Fruit fly (Drosophila melanogaster) whole organism, embryonic: Measurements from ENCODE around the gene Cypl.

Source experiments
- Aef1 ChIP-seq: fragments of 200-800 bp; sonication (Bioruptor generic); IDR thresholded peaks from 3 replicates; pipeline ENCODE4 v1.3.6; 2022; ENCODE audit warnings: missing biosample characterization, missing genetic modification characterization
- Antp ChIP-seq: fragments of 200-800 bp; sonication (Bioruptor generic); optimal IDR thresholded peaks from 3 replicates; lab custom pipeline; 2016; ENCODE audit warnings: missing biosample characterization, missing genetic modification characterization
- CG10462 ChIP-seq: fragments of 200-800 bp; sonication (Bioruptor generic); optimal IDR thresholded peaks from 2 replicates; lab custom pipeline; 2016; ENCODE audit warnings: missing biosample characterization, missing genetic modification characterization
- CG10979 ChIP-seq: fragments of 200-800 bp; sonication (Bioruptor generic); optimal IDR thresholded peaks from 2 replicates; lab custom pipeline; 2018; ENCODE audit warnings: missing biosample characterization, mild to moderate bottlenecking, missing genetic modification characterization, moderate library complexity
- CG11247 ChIP-seq: fragments of 200-800 bp; sonication (Bioruptor generic); IDR thresholded peaks from 2 replicates; pipeline ENCODE4 v1.3.6; 2022; ENCODE audit warnings: missing biosample characterization, missing genetic modification characterization
- CG11695 ChIP-seq: fragments of 200-800 bp; sonication (Bioruptor generic); IDR thresholded peaks from 3 replicates; pipeline ENCODE4 v1.3.6; 2022; ENCODE audit warnings: missing biosample characterization, missing genetic modification characterization
- CG12104 ChIP-seq: fragments of 200-800 bp; sonication (Bioruptor generic); optimal IDR thresholded peaks from 3 replicates; lab custom pipeline; 2016; ENCODE audit warnings: missing biosample characterization, missing genetic modification characterization
- CG12744 ChIP-seq: fragments of 200-800 bp; sonication (Bioruptor generic); optimal IDR thresholded peaks from 2 replicates; lab custom pipeline; 2016; ENCODE audit warnings: missing biosample characterization, missing genetic modification characterization
- CG16815 ChIP-seq: fragments of 200-800 bp; sonication (Bioruptor generic); optimal IDR thresholded peaks from 3 replicates; lab custom pipeline; 2017; ENCODE audit warnings: missing biosample characterization, mild to moderate bottlenecking, missing genetic modification characterization
- CG17385 ChIP-seq: fragments of 200-800 bp; sonication (Bioruptor generic); optimal IDR thresholded peaks from 3 replicates; lab custom pipeline; 2018; ENCODE audit warnings: missing biosample characterization, mild to moderate bottlenecking, missing genetic modification characterization
- CG1792 ChIP-seq: fragments of 200-800 bp; sonication (Bioruptor generic); optimal IDR thresholded peaks from 2 replicates; lab custom pipeline; 2016; ENCODE audit warnings: missing biosample characterization, missing genetic modification characterization
- CG18619 ChIP-seq: fragments of 200-800 bp; sonication (Bioruptor generic); optimal IDR thresholded peaks from 3 replicates; lab custom pipeline; 2017; ENCODE audit warnings: missing biosample characterization, mild to moderate bottlenecking, missing genetic modification characterization
- CG30020 ChIP-seq: fragments of 200-800 bp; optimal IDR thresholded peaks from 2 replicates; lab custom pipeline; 2019; ENCODE audit warnings: missing biosample characterization, mild to moderate bottlenecking, missing genetic modification characterization, moderate library complexity
- CG31388 ChIP-seq: fragments of 200-800 bp; sonication (Bioruptor generic); optimal IDR thresholded peaks from 2 replicates; lab custom pipeline; 2016; ENCODE audit warnings: missing biosample characterization, missing genetic modification characterization
- CG3163 ChIP-seq: fragments of 200-800 bp; sonication (Bioruptor generic); optimal IDR thresholded peaks from 3 replicates; lab custom pipeline; 2016; ENCODE audit warnings: missing biosample characterization, missing genetic modification characterization
- CG3726 ChIP-seq: fragments of 200-800 bp; sonication (Bioruptor generic); IDR thresholded peaks from 3 replicates; pipeline ENCODE4, ENCODE4 v1.3.6; 2022; ENCODE audit warnings: missing biosample characterization, missing genetic modification characterization
- CG3838 ChIP-seq: fragments of 200-800 bp; sonication (Bioruptor generic); optimal IDR thresholded peaks from 3 replicates; lab custom pipeline; 2016; ENCODE audit warnings: missing biosample characterization, missing genetic modification characterization
- CG4424 ChIP-seq: fragments of 200-800 bp; sonication (Bioruptor generic); optimal IDR thresholded peaks from 3 replicates; lab custom pipeline; 2016; ENCODE audit warnings: missing biosample characterization, missing genetic modification characterization
- CG4854 ChIP-seq: fragments of 200-800 bp; sonication (Bioruptor generic); optimal IDR thresholded peaks from 2 replicates; lab custom pipeline; 2016; ENCODE audit warnings: missing biosample characterization, missing genetic modification characterization, inconsistent platforms
- CG6791 ChIP-seq: fragments of 200-800 bp; sonication (Bioruptor generic); IDR thresholded peaks from 3 replicates; pipeline ENCODE4 v1.3.6; 2022; ENCODE audit warnings: missing biosample characterization, missing genetic modification characterization; ENCODE audit not compliant: partially characterized antibody
- CG7357 ChIP-seq: fragments of 200-800 bp; sonication (Bioruptor generic); IDR thresholded peaks from 3 replicates; pipeline ENCODE4 v1.3.6; 2022; ENCODE audit warnings: missing biosample characterization, missing genetic modification characterization
- CG7963 ChIP-seq: fragments of 200-800 bp; sonication (Bioruptor generic); IDR thresholded peaks from 3 replicates; pipeline ENCODE4 v1.3.6; 2022; ENCODE audit warnings: missing biosample characterization, missing genetic modification characterization; ENCODE audit not compliant: partially characterized antibody
- CrebB ChIP-seq: fragments of 200-800 bp; sonication (Bioruptor generic); optimal IDR thresholded peaks from 3 replicates; lab custom pipeline; 2018; ENCODE audit warnings: missing biosample characterization, mild to moderate bottlenecking, missing genetic modification characterization
- Dbx ChIP-seq: fragments of 200-800 bp; sonication (Bioruptor generic); IDR thresholded peaks from 3 replicates; pipeline ENCODE4 v1.3.6; 2022; ENCODE audit warnings: missing biosample characterization, missing genetic modification characterization
- Dip2 ChIP-seq: fragments of 200-800 bp; sonication (Bioruptor generic); IDR thresholded peaks from 2 replicates; pipeline ENCODE4 v1.3.6; 2022; ENCODE audit warnings: missing biosample characterization, missing genetic modification characterization
- Gug ChIP-seq: fragments of 200-800 bp; sonication (Bioruptor generic); IDR thresholded peaks from 4 replicates; pipeline ENCODE4 v1.3.6; 2022; ENCODE audit warnings: missing biosample characterization, missing genetic modification characterization
- H15 ChIP-seq: fragments of 200-800 bp; sonication (Bioruptor generic); IDR thresholded peaks from 3 replicates; pipeline ENCODE4 v1.3.6; 2022; ENCODE audit warnings: missing biosample characterization, missing genetic modification characterization
- Hey ChIP-seq: fragments of 200-800 bp; sonication (Bioruptor generic); optimal IDR thresholded peaks from 3 replicates; lab custom pipeline; 2018; ENCODE audit warnings: missing biosample characterization, mild to moderate bottlenecking, missing genetic modification characterization
- Lpt ChIP-seq: fragments of >200 bp; optimal IDR thresholded peaks from 2 replicates; lab custom pipeline; 2018; ENCODE audit warnings: missing biosample characterization, missing genetic modification characterization
- NC2β ChIP-seq: fragments of 200-800 bp; sonication (Bioruptor generic); optimal IDR thresholded peaks from 2 replicates; lab custom pipeline; 2016; ENCODE audit warnings: missing biosample characterization, missing genetic modification characterization
- PHDP ChIP-seq: fragments of 200-800 bp; sonication (Bioruptor generic); optimal IDR thresholded peaks from 3 replicates; lab custom pipeline; 2018; ENCODE audit warnings: missing biosample characterization, mild to moderate bottlenecking, missing genetic modification characterization, moderate library complexity
- Ravus ChIP-seq: fragments of 200-800 bp; sonication (Bioruptor generic); IDR thresholded peaks from 2 replicates; pipeline ENCODE4 v1.3.6; 2022; ENCODE audit warnings: missing biosample characterization, missing genetic modification characterization
- al ChIP-seq: fragments of 200-800 bp; sonication (Bioruptor generic); IDR thresholded peaks from 2 replicates; pipeline ENCODE4 v1.3.6; 2022; ENCODE audit warnings: missing biosample characterization, missing genetic modification characterization
- ci ChIP-seq: fragments of 200-800 bp; sonication (Bioruptor generic); IDR thresholded peaks from 3 replicates; pipeline ENCODE4 v1.3.6; 2022; ENCODE audit warnings: missing biosample characterization, missing genetic modification characterization
- disco-r ChIP-seq: fragments of 200-800 bp; sonication (Bioruptor generic); optimal IDR thresholded peaks from 2 replicates; lab custom pipeline; 2016; ENCODE audit warnings: missing biosample characterization, missing genetic modification characterization
- fru ChIP-seq: fragments of >200 bp; optimal IDR thresholded peaks from 2 replicates; lab custom pipeline; 2017
- hkb ChIP-seq, 2 experiments: fragments of 200-800 bp in 1 of 2; fragments of >200 bp in 1 of 2; sonication (Bioruptor generic) in 1 of 2; IDR thresholded peaks in 1 of 2; optimal IDR thresholded peaks in 1 of 2; 2 replicates each; pipeline versions ENCODE4 v1.3.6 to Lab custom; 2017 to 2022; ENCODE audit warnings: missing biosample characterization in 1 of 2, missing genetic modification characterization in 1 of 2
- kni ChIP-seq: fragments of 200-800 bp; sonication (Bioruptor generic); optimal IDR thresholded peaks from 3 replicates; lab custom pipeline; 2017; ENCODE audit warnings: mild to moderate bottlenecking, missing biosample characterization, missing genetic modification reagents, missing genetic modification characterization
- lbe ChIP-seq: fragments of 200-800 bp; sonication (Bioruptor generic); optimal IDR thresholded peaks from 2 replicates; lab custom pipeline; 2016; ENCODE audit warnings: missing biosample characterization, mild to moderate bottlenecking, missing genetic modification characterization
- nerfin-1 ChIP-seq: fragments of 200-800 bp; sonication (Bioruptor generic); optimal IDR thresholded peaks from 3 replicates; lab custom pipeline; 2019; ENCODE audit warnings: missing biosample characterization, mild to moderate bottlenecking, missing genetic modification characterization, moderate library complexity
- phol ChIP-seq: fragments of 200-800 bp; sonication (Bioruptor generic); optimal IDR thresholded peaks from 3 replicates; lab custom pipeline; 2018; ENCODE audit warnings: missing biosample characterization, mild to moderate bottlenecking, missing genetic modification characterization, moderate library complexity
- ranshi ChIP-seq: fragments of 200-800 bp; sonication (Bioruptor generic); IDR thresholded peaks from 2 replicates; pipeline ENCODE4 v1.3.6; 2022; ENCODE audit warnings: missing biosample characterization, missing genetic modification characterization
- run ChIP-seq: fragments of 200-800 bp; sonication (Bioruptor generic); optimal IDR thresholded peaks from 3 replicates; lab custom pipeline; 2018; ENCODE audit warnings: missing biosample characterization, mild to moderate bottlenecking, missing genetic modification characterization
- scrt ChIP-seq: fragments of 200-800 bp; sonication (Bioruptor generic); optimal IDR thresholded peaks from 2 replicates; lab custom pipeline; 2018; ENCODE audit warnings: missing biosample characterization, mild to moderate bottlenecking, missing genetic modification characterization, moderate library complexity
- sens-2 ChIP-seq: fragments of 200-800 bp; sonication (Bioruptor generic); IDR thresholded peaks from 2 replicates; pipeline ENCODE4 v1.3.6; 2022; ENCODE audit warnings: missing biosample characterization, missing genetic modification characterization
- sima ChIP-seq: fragments of 200-800 bp; sonication (Bioruptor generic); optimal IDR thresholded peaks from 2 replicates; lab custom pipeline; 2016; ENCODE audit warnings: missing biosample characterization, missing genetic modification characterization
- stc ChIP-seq: fragments of 200-800 bp; sonication (Bioruptor generic); IDR thresholded peaks from 2 replicates; pipeline ENCODE4 v1.3.6; 2022; ENCODE audit warnings: missing biosample characterization, missing genetic modification characterization
- tap ChIP-seq: fragments of 200-800 bp; optimal IDR thresholded peaks from 3 replicates; lab custom pipeline; 2019; ENCODE audit warnings: missing biosample characterization, mild to moderate bottlenecking, missing genetic modification characterization, moderate library complexity
- trem ChIP-seq: fragments of 200-800 bp; optimal IDR thresholded peaks from 3 replicates; lab custom pipeline; 2019; ENCODE audit warnings: missing biosample characterization, mild to moderate bottlenecking, missing genetic modification characterization, moderate library complexity
- unc-4 ChIP-seq: fragments of 200-800 bp; sonication (Bioruptor generic); IDR thresholded peaks from 2 replicates; pipeline ENCODE4 v1.3.6; 2022; ENCODE audit warnings: missing biosample characterization, missing genetic modification characterization; ENCODE audit not compliant: partially characterized antibody
- usp ChIP-seq: fragments of >200 bp; optimal IDR thresholded peaks from 2 replicates; lab custom pipeline; 2017; ENCODE audit warnings: missing biosample characterization, missing genetic modification characterization
- zen ChIP-seq: fragments of 200-800 bp; sonication (Bioruptor generic); optimal IDR thresholded peaks from 3 replicates; lab custom pipeline; 2018; ENCODE audit warnings: missing biosample characterization, mild to moderate bottlenecking, missing genetic modification characterization, moderate library complexity

The Cypl gene

DNA sequence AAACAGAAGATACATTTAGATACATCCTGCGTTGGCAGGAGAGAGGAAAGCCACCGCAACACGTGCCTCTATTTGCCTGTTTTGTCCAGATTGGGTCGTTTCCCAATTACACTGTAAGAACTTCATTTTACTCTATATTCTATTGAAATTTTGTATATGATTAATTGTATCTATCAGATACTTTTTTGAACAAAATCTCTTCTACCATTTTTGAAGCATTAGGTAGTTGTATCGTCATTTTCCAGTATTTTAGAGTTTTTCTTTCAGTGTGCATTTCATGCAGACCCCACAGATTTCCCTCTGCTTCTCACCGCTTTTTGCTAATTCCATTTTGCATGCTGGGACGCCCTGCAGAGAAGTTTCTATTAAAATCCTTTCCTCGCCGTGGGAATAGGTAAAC lies 11.8 kb upstream of the Cypl start (continued):
- TF ChIP-seq CG17385 (GFP tag; lab: Kevin White, UChicago), result peak; percentile 33
- peak; percentile 29; the same call in 1 of the 2 replicates for TF ChIP-seq al (GFP tag; lab: Robert Waterston, UW)
- TF ChIP-seq Dbx (GFP tag; lab: Robert Waterston, UW), result peak; percentile 71
- TF ChIP-seq CG16815 (GFP tag; lab: Kevin White, UChicago), result peak; percentile 26
- TF ChIP-seq disco-r, result no peak
- TF ChIP-seq Hey, result peak; percentile 25
- TF ChIP-seq ranshi, result peak; percentile 65
- TF ChIP-seq CG18619 (GFP tag; lab: Kevin White, UChicago), result peak; percentile 26
- no peak for TF ChIP-seq hkb (optimal IDR thresholded peaks at IDR 0.05; lab: Kevin White, UChicago)
- TF ChIP-seq hkb (GFP tag; IDR thresholded peaks at IDR 0.05; lab: Robert Waterston, UW), result peak; percentile 62
- TF ChIP-seq scrt (GFP tag; lab: Kevin White, UChicago), result peak; percentile 61
- TF ChIP-seq stc, result peak; percentile 62
- TF ChIP-seq PHDP (tag; lab: Kevin White, UChicago), result peak; percentile 44
- no peak for TF ChIP-seq CrebB (tag; lab: Kevin White, UChicago)
- TF ChIP-seq phol, result peak; percentile 50
- peak; percentile 59 for TF ChIP-seq CG10979 (tag; lab: Kevin White, UChicago)
- no peak for TF ChIP-seq Lpt
- TF ChIP-seq CG3726 (GFP tag; lab: Robert Waterston, UW), result no peak
- no peak for TF ChIP-seq Dip2 (GFP tag; lab: Robert Waterston, UW)
- TF ChIP-seq CG1792 (GFP tag; lab: Kevin White, UChicago), result no peak
- no peak for TF ChIP-seq sima (GFP tag; lab: Kevin White, UChicago)
- TF ChIP-seq CG11695 (GFP tag; lab: Robert Waterston, UW), result peak; percentile 48; the same call in 1 of the 3 replicates
- TF ChIP-seq CG3838 (GFP tag; lab: Kevin White, UChicago), result no peak
- peak; percentile 6 for TF ChIP-seq tap (tag; lab: Kevin White, UChicago)
- TF ChIP-seq CG6791, result no peak
- TF ChIP-seq CG31388, result no peak
- TF ChIP-seq Aef1 (GFP tag; lab: Robert Waterston, UW), result peak; percentile 42; the same call in 2 of the 3 replicates
- TF ChIP-seq zen (tag; lab: Kevin White, UChicago), result peak; percentile 23
- no peak for TF ChIP-seq CG7357 (GFP tag; lab: Robert Waterston, UW)
- peak; percentile 48; the same call in 2 of the 4 replicates for TF ChIP-seq Gug
- TF ChIP-seq fru (lab: Kevin White, UChicago), result no peak
- TF ChIP-seq run (tag; lab: Kevin White, UChicago), result peak; percentile 0
- TF ChIP-seq NC2β (GFP tag; lab: Kevin White, UChicago), result no peak
- TF ChIP-seq nerfin-1 (tag; lab: Kevin White, UChicago), result peak; percentile 31
- peak; percentile 38; the same call in 1 of the 2 replicates for TF ChIP-seq CG11247
- no peak for TF ChIP-seq CG12104 (GFP tag; lab: Kevin White, UChicago)
- TF ChIP-seq CG10462, result no peak
- no peak for TF ChIP-seq lbe
- TF ChIP-seq Antp, result no peak
- no peak for TF ChIP-seq CG3163
- TF ChIP-seq CG4854, result no peak
- no peak for TF ChIP-seq H15 (GFP tag; lab: Robert Waterston, UW)
- no peak; the same call in 1 of the 2 replicates for TF ChIP-seq Ravus (GFP tag; lab: Robert Waterston, UW)
- no peak for TF ChIP-seq unc-4
- no peak for TF ChIP-seq usp
- peak; percentile 48; the same call in 1 of the 3 replicates for TF ChIP-seq ci (GFP tag; lab: Robert Waterston, UW)
- no peak for TF ChIP-seq trem
- no peak for TF ChIP-seq CG7963
- TF ChIP-seq CG12744 (GFP tag; lab: Kevin White, UChicago), result peak; percentile 26
- TF ChIP-seq sens-2 (GFP tag; lab: Robert Waterston, UW), result no peak
- TF ChIP-seq CG30020 (tag; lab: Kevin White, UChicago), result no peak
- no peak for TF ChIP-seq kni (GFP tag; lab: Kevin White, UChicago)
- TF ChIP-seq CG4424, result peak; percentile 31
